Fruit fly (Drosophila melanogaster) whole organism, wandering third instar larva: ENCODE measurements around the gene Atg18b.

Experiments used
- Abd-B ChIP-seq: fragments of >200 bp; optimal IDR thresholded peaks from 2 replicates; lab custom pipeline; 2017; ENCODE audit warnings: missing biosample characterization, missing genetic modification characterization
- CG32264 ChIP-seq: fragments of 200-800 bp; sonication (Bioruptor generic); optimal IDR thresholded peaks from 2 replicates; lab custom pipeline; 2016; ENCODE audit warnings: missing biosample characterization, missing genetic modification characterization
- CG9705 ChIP-seq: fragments of 200-800 bp; sonication (Bioruptor generic); optimal IDR thresholded peaks from 2 replicates; lab custom pipeline; 2018; ENCODE audit warnings: missing biosample characterization, mild to moderate bottlenecking, missing genetic modification characterization
- CrebA ChIP-seq: fragments of 200-800 bp; sonication (Bioruptor generic); optimal IDR thresholded peaks from 2 replicates; lab custom pipeline; 2016; ENCODE audit warnings: missing biosample characterization, mild to moderate bottlenecking, missing genetic modification characterization, borderline replicate concordance
- Dfd ChIP-seq: fragments of >200 bp; optimal IDR thresholded peaks from 2 replicates; lab custom pipeline; 2017; ENCODE audit warnings: missing biosample characterization, missing genetic modification characterization
- Dif ChIP-seq: fragments of 200-275, 200-300 bp; sonication (Bioruptor generic); optimal IDR thresholded peaks from 2 replicates; lab custom pipeline; 2018; ENCODE audit warnings: missing biosample characterization, missing genetic modification characterization; ENCODE audit not compliant: partially characterized antibody
- GATAd ChIP-seq: sonication (Bioruptor generic); optimal IDR thresholded peaks from 2 replicates; lab custom pipeline; 2016; ENCODE audit warnings: missing biosample characterization, missing genetic modification characterization
- HLH106 ChIP-seq: fragments of 200-800 bp; optimal IDR thresholded peaks from 3 replicates; lab custom pipeline; 2019; ENCODE audit warnings: missing biosample characterization, mild to moderate bottlenecking, missing genetic modification characterization, moderate library complexity
- Hnf4 ChIP-seq: fragments of 200-800 bp; sonication (Bioruptor generic); optimal IDR thresholded peaks from 2 replicates; lab custom pipeline; 2016; ENCODE audit warnings: missing biosample characterization, mild to moderate bottlenecking, missing genetic modification characterization
- Hr78 ChIP-seq: fragments of >200 bp; optimal IDR thresholded peaks from 2 replicates; lab custom pipeline; 2017; ENCODE audit warnings: missing biosample characterization, missing genetic modification characterization
- Hr83 ChIP-seq: fragments of 200-300 bp; sonication (Bioruptor generic); optimal IDR thresholded peaks from 2 replicates; lab custom pipeline; 2016; ENCODE audit warnings: missing biosample characterization, mild to moderate bottlenecking, missing genetic modification characterization, moderate library complexity; ENCODE audit not compliant: poor library complexity, severe bottlenecking
- Jra ChIP-seq: sonication (Bioruptor generic); optimal IDR thresholded peaks from 2 replicates; lab custom pipeline; 2016; ENCODE audit warnings: missing biosample characterization, missing genetic modification characterization
- Mio ChIP-seq: sonication (Bioruptor generic); optimal IDR thresholded peaks from 2 replicates; lab custom pipeline; 2016; ENCODE audit warnings: missing biosample characterization, missing genetic modification characterization
- Myc ChIP-seq: fragments of >200 bp; optimal IDR thresholded peaks from 2 replicates; lab custom pipeline; 2017
- N ChIP-seq: fragments of >200 bp; optimal IDR thresholded peaks from 2 replicates; lab custom pipeline; 2018; ENCODE audit warnings: missing biosample characterization, missing external identifiers, missing genetic modification characterization
- OdsH ChIP-seq: fragments of 200-800 bp; sonication (Bioruptor generic); optimal IDR thresholded peaks from 2 replicates; lab custom pipeline; 2016; ENCODE audit warnings: missing biosample characterization, mild to moderate bottlenecking, missing genetic modification characterization
- Rel ChIP-seq, 2 experiments: fragments of 200-800 bp; sonication (Bioruptor generic) in 1 of 2; optimal IDR thresholded peaks; 2 replicates in 1 of 2; 3 replicates in 1 of 2; lab custom pipeline; 2016 to 2019; ENCODE audit warnings: mild to moderate bottlenecking in 2 of 2, missing biosample characterization in 2 of 2, missing genetic modification characterization in 2 of 2, moderate library complexity in 1 of 2
- Sp1 ChIP-seq: fragments of 200-800 bp; sonication (Bioruptor generic); optimal IDR thresholded peaks from 3 replicates; lab custom pipeline; 2019; ENCODE audit warnings: missing biosample characterization, mild to moderate bottlenecking, missing genetic modification characterization, moderate library complexity
- Vsx2 ChIP-seq: fragments of 200-300, 225-300 bp; sonication (Bioruptor generic); optimal IDR thresholded peaks from 2 replicates; lab custom pipeline; 2018; ENCODE audit warnings: missing biosample characterization, missing genetic modification characterization; ENCODE audit not compliant: partially characterized antibody
- brk ChIP-seq: fragments of 200-800 bp; sonication (Bioruptor generic); optimal IDR thresholded peaks from 2 replicates; lab custom pipeline; 2016; ENCODE audit warnings: missing biosample characterization, mild to moderate bottlenecking, missing genetic modification characterization
- dl ChIP-seq, 2 experiments: fragments of 175-275, 200-275 bp in 1 of 2; fragments of 200-275 bp in 1 of 2; sonication (Bioruptor generic); optimal IDR thresholded peaks; lab custom pipeline; 2018; ENCODE audit warnings: mild to moderate bottlenecking in 2 of 2, missing biosample characterization in 2 of 2, missing genetic modification characterization in 2 of 2, moderate library complexity in 2 of 2; ENCODE audit not compliant: partially characterized antibody in 2 of 2, insufficient read depth in 1 of 2
- dsf ChIP-seq: sonication (Bioruptor generic); optimal IDR thresholded peaks from 2 replicates; lab custom pipeline; 2016; ENCODE audit warnings: missing biosample characterization, missing genetic modification characterization, borderline replicate concordance
- foxo ChIP-seq, 2 experiments: fragments of 200-800 bp; sonication (Bioruptor generic); optimal IDR thresholded peaks; 2 replicates in 1 of 2; 3 replicates in 1 of 2; lab custom pipeline; 2016 to 2017; ENCODE audit warnings: missing biosample characterization in 2 of 2, missing genetic modification characterization in 2 of 2
- fru ChIP-seq: fragments of 200-800 bp; sonication (Bioruptor generic); optimal IDR thresholded peaks from 3 replicates; lab custom pipeline; 2016; ENCODE audit warnings: missing biosample characterization, mild to moderate bottlenecking, missing genetic modification characterization
- lola ChIP-seq: fragments of >200 bp; optimal IDR thresholded peaks from 2 replicates; lab custom pipeline; 2017; ENCODE audit warnings: missing biosample characterization, missing genetic modification characterization
- pan ChIP-seq: fragments of >200 bp; optimal IDR thresholded peaks from 2 replicates; lab custom pipeline; 2017
- psq ChIP-seq: fragments of 200-800 bp; sonication (Bioruptor generic); optimal IDR thresholded peaks from 3 replicates; lab custom pipeline; 2017; ENCODE audit warnings: missing biosample characterization, mild to moderate bottlenecking, missing genetic modification characterization, moderate library complexity
- sage ChIP-seq: fragments of 200-800 bp; sonication (Bioruptor generic); optimal IDR thresholded peaks from 2 replicates; lab custom pipeline; 2016; ENCODE audit warnings: missing biosample characterization, mild to moderate bottlenecking, missing genetic modification characterization
- sv ChIP-seq: fragments of 200-800 bp; sonication (Bioruptor generic); optimal IDR thresholded peaks from 3 replicates; lab custom pipeline; 2016; ENCODE audit warnings: missing biosample characterization, missing genetic modification characterization
- usp ChIP-seq: fragments of >200 bp; optimal IDR thresholded peaks from 2 replicates; lab custom pipeline; 2017; ENCODE audit warnings: missing biosample characterization, missing genetic modification characterization
- woc ChIP-seq: sonication (Bioruptor generic); optimal IDR thresholded peaks from 2 replicates; lab custom pipeline; 2016; ENCODE audit warnings: missing biosample characterization, mild to moderate bottlenecking, missing genetic modification characterization

Gene Atg18b

DNA sequence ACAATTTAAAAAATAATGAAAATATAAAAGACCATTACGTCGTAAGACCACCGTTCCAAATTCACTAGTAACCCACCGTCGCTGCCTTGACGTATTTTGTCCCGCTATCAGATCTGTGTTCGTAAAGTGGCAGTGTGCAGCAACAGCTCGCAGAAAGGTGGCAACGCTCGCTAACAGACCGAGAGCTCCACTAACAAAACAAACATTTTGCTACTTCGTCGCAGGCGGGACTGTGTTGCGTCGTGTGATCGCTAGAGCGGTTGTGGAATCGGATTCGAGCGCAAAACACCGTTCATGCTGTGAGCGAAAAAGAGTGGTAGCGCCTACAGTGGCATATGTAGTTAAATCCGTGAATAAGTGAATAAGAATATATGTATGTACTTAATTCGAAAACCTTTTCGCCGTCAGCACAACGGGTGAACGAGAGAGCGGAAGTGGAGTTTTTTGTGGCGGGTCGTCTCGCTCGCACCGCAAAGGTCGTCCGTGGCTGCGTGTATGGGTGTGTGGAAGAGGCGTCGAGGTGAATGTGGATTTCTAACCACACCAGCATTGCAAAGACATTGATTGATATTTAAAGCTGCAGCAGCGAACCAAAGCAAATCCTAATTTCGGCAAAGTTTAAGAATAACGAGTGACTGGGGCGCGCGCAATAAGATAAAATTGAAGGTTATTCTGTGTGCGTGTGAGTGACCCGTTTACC, 16.8 kb upstream of the Atg18b start, which contains the start of gene Hr39:
Gene Hr39, plus strand, starts transcription at position 203 of the 700 bp plus-strand sequence.
- peak; percentile 53 for TF ChIP-seq Vsx2 (GFP tag; lab: Kevin White, UChicago)
- TF ChIP-seq dl (GFP tag; optimal IDR thresholded peaks at IDR 0.05; lab: Kevin White, UChicago; ENCODE audit: insufficient read depth in 1 of 2, partially characterized antibody in 2 of 2) = peak in 1 of 2 experiments; percentile 21
- peak; percentile 85 for TF ChIP-seq Hr83 (GFP tag; lab: Kevin White, UChicago)
- TF ChIP-seq fru (GFP tag; lab: Kevin White, UChicago) = peak; percentile 4
- TF ChIP-seq Dfd (GFP tag; lab: Kevin White, UChicago) = no peak
- TF ChIP-seq Mio = no peak
- no peak for TF ChIP-seq lola (GFP tag; lab: Kevin White, UChicago)
- peak; percentile 18 for TF ChIP-seq HLH106 (tag; lab: Kevin White, UChicago)
- TF ChIP-seq psq (GFP tag; lab: Kevin White, UChicago) = no peak
- TF ChIP-seq OdsH (GFP tag; lab: Kevin White, UChicago) = peak; percentile 16
- peak; percentile 1 for TF ChIP-seq Myc
- no peak for TF ChIP-seq Rel (GFP tag; optimal IDR thresholded peaks at IDR 0.05; lab: Kevin White, UChicago)
- TF ChIP-seq Rel (tag; optimal IDR thresholded peaks at IDR 0.05; lab: Kevin White, UChicago) = peak; percentile 38
- peak; percentile 24 for TF ChIP-seq Dif

- no peak for TF ChIP-seq CG9705 (GFP tag; lab: Kevin White, UChicago)
- no peak for TF ChIP-seq foxo (GFP tag; optimal IDR thresholded peaks at IDR 0.05; lab: Kevin White, UChicago)
- no peak for TF ChIP-seq usp (GFP tag; lab: Kevin White, UChicago)
- TF ChIP-seq Hr78 (GFP tag; lab: Kevin White, UChicago) = no peak
- TF ChIP-seq Dfd (GFP tag; lab: Kevin White, UChicago) = no peak
- TF ChIP-seq sv (GFP tag; lab: Kevin White, UChicago) = no peak
- no peak for TF ChIP-seq Jra (GFP tag; lab: Kevin White, UChicago)
- no peak for TF ChIP-seq pan
- no peak for TF ChIP-seq sage
- no peak for TF ChIP-seq GATAd (GFP tag; lab: Kevin White, UChicago)
- TF ChIP-seq OdsH (GFP tag; lab: Kevin White, UChicago) = no peak
- TF ChIP-seq N (GFP tag; lab: Kevin White, UChicago) = no peak
- TF ChIP-seq Rel (GFP tag; optimal IDR thresholded peaks at IDR 0.05; lab: Kevin White, UChicago) = no peak
- TF ChIP-seq Rel (tag; optimal IDR thresholded peaks at IDR 0.05; lab: Kevin White, UChicago) = no peak
- TF ChIP-seq Vsx2 (GFP tag; lab: Kevin White, UChicago) = no peak
- TF ChIP-seq Mio = no peak
- no peak for TF ChIP-seq Hnf4 (GFP tag; lab: Kevin White, UChicago)
- TF ChIP-seq lola (GFP tag; lab: Kevin White, UChicago) = no peak
These were observed 16.3 kb upstream of the Atg18b start, which contains the start of gene CG31626 for dm6 chr2L:21236633-21237032. Gene CG31626 (minus strand): TSS chr2L:21236733.

dm6 chr2L:21235463-21235862, 15.1 kb upstream of the Atg18b start:
- TF ChIP-seq brk (GFP tag; lab: Kevin White, UChicago) (no peak), dl (GFP tag; optimal IDR thresholded peaks at IDR 0.05; lab: Kevin White, UChicago; ENCODE audit: insufficient read depth in 1 of 2, partially characterized antibody in 2 of 2) (no peak), GATAd (GFP tag; lab: Kevin White, UChicago) (no peak), lola (GFP tag; lab: Kevin White, UChicago) (no peak), CG32264 (GFP tag; lab: Kevin White, UChicago) (no peak), CrebA (no peak), foxo (GFP tag; optimal IDR thresholded peaks at IDR 0.05; lab: Kevin White, UChicago) (no peak), Vsx2 (GFP tag; lab: Kevin White, UChicago) (no peak), Abd-B (GFP tag; lab: Kevin White, UChicago) (no peak), Jra (GFP tag; lab: Kevin White, UChicago) (no peak), dsf (GFP tag; lab: Kevin White, UChicago) (no peak), N (GFP tag; lab: Kevin White, UChicago) (no peak), Sp1 (GFP tag; lab: Kevin White, UChicago) (no peak), Hr78 (GFP tag; lab: Kevin White, UChicago) (no peak), pan (no peak), psq (GFP tag; lab: Kevin White, UChicago) (no peak), Rel (GFP tag; optimal IDR thresholded peaks at IDR 0.05; lab: Kevin White, UChicago) (no peak), Rel (tag; optimal IDR thresholded peaks at IDR 0.05; lab: Kevin White, UChicago) (no peak), woc (GFP tag; lab: Kevin White, UChicago) (no peak), OdsH (GFP tag; lab: Kevin White, UChicago) (no peak)
